Worm (Caenorhabditis elegans): Measurements from ENCODE around the gene kin-9.

- TF ChIP-seq lin-32 (GFP tag; optimal IDR thresholded peaks at IDR 0.05) (no peak), unc-62 (GFP tag; optimal IDR thresholded peaks at IDR 0.05) (no peak), lin-13 (tag; optimal IDR thresholded peaks at IDR 0.05) (no peak), ztf-11 (tag; optimal IDR thresholded peaks at IDR 0.05) (no peak), elt-3 (tag; optimal IDR thresholded peaks at IDR 0.05) (peak; percentile 26), blmp-1 (tag; optimal IDR thresholded peaks at IDR 0.05) (no peak), lsy-2 (tag; optimal IDR thresholded peaks at IDR 0.05) (no peak), unc-39 (tag; optimal IDR thresholded peaks at IDR 0.05) (no peak), ceh-39 (tag; optimal IDR thresholded peaks at IDR 0.05) (no peak), snpc-4 (tag; optimal IDR thresholded peaks at IDR 0.05) (no peak), sem-2 (GFP tag; optimal IDR thresholded peaks at IDR 0.05) (no peak), nhr-237 (tag; optimal IDR thresholded peaks at IDR 0.05) (no peak), mep-1 (tag; optimal IDR thresholded peaks at IDR 0.05) (no peak), mab-5 (tag; optimal IDR thresholded peaks at IDR 0.05) (no peak)
These were observed 6.2 kb upstream of the kin-9 start for ce11 chrX:8426160-8426712.
